Fruit fly (Drosophila melanogaster): ENCODE results near the gene Rpn12R.

dm6 chr3L:15073680-15074079, 31.3 kb upstream of the Rpn12R start:
- no peak for TF ChIP-seq usp (GFP tag; optimal IDR thresholded peaks at IDR 0.05)
- TF ChIP-seq psq (optimal IDR thresholded peaks at IDR 0.05) = no peak
- no peak for TF ChIP-seq CG8478 (optimal IDR thresholded peaks at IDR 0.05)

Measured in whole organism.